Worm (Caenorhabditis elegans): ENCODE measurements around the gene sre-33.
A peak's percentile ranks its signal among the peaks of the same experiment; 100 is the strongest.

Gene sre-33

ce11 chrII:12471138-12471855 is 18.2 kb downstream of the sre-33 start, which contains the start of the genes F15A4.5 and phat-8:
Gene F15A4.5, minus strand, starts transcription at chrII:12471238.
Gene phat-8, plus strand, starts transcription at chrII:12471805.
- TF ChIP-seq dao-5 (tag; optimal IDR thresholded peaks at IDR 0.05) = no peak
- no peak for TF ChIP-seq W03F9.2 (tag; optimal IDR thresholded peaks at IDR 0.05)
- TF ChIP-seq him-1 (tag; optimal IDR thresholded peaks at IDR 0.05) = no peak

ce11 chrII:12473406-12473805 is 20.3 kb downstream of the sre-33 start, which contains the start of gene srg-17:
Gene srg-17, plus strand, starts transcription at chrII:12473706.
- TF ChIP-seq dao-5 (tag; optimal IDR thresholded peaks at IDR 0.05) = no peak
- no peak for TF ChIP-seq W03F9.2 (tag; optimal IDR thresholded peaks at IDR 0.05)
- no peak for TF ChIP-seq him-1 (tag; optimal IDR thresholded peaks at IDR 0.05)

ce11 chrII:12480811-12481210 is 27.7 kb downstream of the sre-33 start, which contains the start of gene arrd-9:
Gene arrd-9, minus strand, starts transcription at chrII:12480911.
- no peak for TF ChIP-seq him-1 (tag; optimal IDR thresholded peaks at IDR 0.05)
- TF ChIP-seq dao-5 (tag; optimal IDR thresholded peaks at IDR 0.05) = no peak
- TF ChIP-seq W03F9.2 (tag; optimal IDR thresholded peaks at IDR 0.05) = no peak

ce11 chrII:12481645-12482044 is 28.5 kb downstream of the sre-33 start:
- TF ChIP-seq dao-5 (tag; optimal IDR thresholded peaks at IDR 0.05) = no peak
- TF ChIP-seq W03F9.2 (tag; optimal IDR thresholded peaks at IDR 0.05) = no peak
- TF ChIP-seq him-1 (tag; optimal IDR thresholded peaks at IDR 0.05) = no peak

ce11 chrII:12482622-12483021 is 29.5 kb downstream of the sre-33 start, which contains the start of gene fbxb-102:
Gene fbxb-102, plus strand, starts transcription at chrII:12482922.
- TF ChIP-seq W03F9.2 (tag; optimal IDR thresholded peaks at IDR 0.05) (no peak), him-1 (tag; optimal IDR thresholded peaks at IDR 0.05) (no peak), dao-5 (tag; optimal IDR thresholded peaks at IDR 0.05) (no peak)

ce11 chrII:12485060-12485459 is 32.0 kb downstream of the sre-33 start, which contains the start of gene F15A4.10:
Gene F15A4.10, minus strand, starts transcription at chrII:12485160.
- no peak for TF ChIP-seq dao-5 (tag; optimal IDR thresholded peaks at IDR 0.05)
- TF ChIP-seq him-1 (tag; optimal IDR thresholded peaks at IDR 0.05) = no peak
- no peak for TF ChIP-seq W03F9.2 (tag; optimal IDR thresholded peaks at IDR 0.05)

- TF ChIP-seq dao-5 (tag; optimal IDR thresholded peaks at IDR 0.05) = no peak
- TF ChIP-seq W03F9.2 (tag; optimal IDR thresholded peaks at IDR 0.05) = no peak
- no peak for TF ChIP-seq him-1 (tag; optimal IDR thresholded peaks at IDR 0.05)
These were observed 35.7 kb downstream of the sre-33 start for ce11 chrII:12488810-12489209.

ce11 chrII:12489903-12490302 is 36.8 kb downstream of the sre-33 start, which contains the start of gene T21B4.15:
Gene T21B4.15, plus strand, starts transcription at chrII:12490203.
- TF ChIP-seq him-1 (tag; optimal IDR thresholded peaks at IDR 0.05) (no peak), dao-5 (tag; optimal IDR thresholded peaks at IDR 0.05) (no peak), W03F9.2 (tag; optimal IDR thresholded peaks at IDR 0.05) (no peak)

- no peak for TF ChIP-seq dao-5 (tag; optimal IDR thresholded peaks at IDR 0.05)
- no peak for TF ChIP-seq him-1 (tag; optimal IDR thresholded peaks at IDR 0.05)
- TF ChIP-seq W03F9.2 (tag; optimal IDR thresholded peaks at IDR 0.05) = no peak
These were observed 38.8 kb downstream of the sre-33 start, which contains the start of gene srz-6 for ce11 chrII:12491936-12492335. Gene srz-6, plus strand, starts transcription at chrII:12492236.

- TF ChIP-seq W03F9.2 (tag; optimal IDR thresholded peaks at IDR 0.05) (no peak), dao-5 (tag; optimal IDR thresholded peaks at IDR 0.05) (no peak), him-1 (tag; optimal IDR thresholded peaks at IDR 0.05) (no peak)
These were observed 41.0 kb downstream of the sre-33 start for ce11 chrII:12494067-12494477.

ce11 chrII:12494556-12495131 is 41.5 kb downstream of the sre-33 start, which contains the start of gene col-85:
Gene col-85, minus strand, starts transcription at chrII:12495095.
- TF ChIP-seq dao-5 (tag; optimal IDR thresholded peaks at IDR 0.05) = peak; percentile 85
- peak; percentile 51 for TF ChIP-seq W03F9.2 (tag; optimal IDR thresholded peaks at IDR 0.05)
- peak; percentile 68 for TF ChIP-seq him-1 (tag; optimal IDR thresholded peaks at IDR 0.05)

- TF ChIP-seq dao-5 (tag; optimal IDR thresholded peaks at IDR 0.05) (no peak), W03F9.2 (tag; optimal IDR thresholded peaks at IDR 0.05) (no peak)
These were observed 43.9 kb downstream of the sre-33 start, which contains the start of gene T21B4.3 for ce11 chrII:12496981-12497380. Gene T21B4.3, minus strand, starts transcription at chrII:12497081.

- no peak for TF ChIP-seq him-1 (tag; optimal IDR thresholded peaks at IDR 0.05)
These were observed 46.9 kb downstream of the sre-33 start for ce11 chrII:12499969-12500368.

- no peak for TF ChIP-seq him-1 (tag; optimal IDR thresholded peaks at IDR 0.05)
- no peak for TF ChIP-seq W03F9.2 (tag; optimal IDR thresholded peaks at IDR 0.05)
- TF ChIP-seq dao-5 (tag; optimal IDR thresholded peaks at IDR 0.05) = no peak
These were observed 49.7 kb downstream of the sre-33 start, which contains the start of gene ador-1 for ce11 chrII:12502784-12503183. Gene ador-1, minus strand, starts transcription at chrII:12502884.
